Fruit fly (Drosophila melanogaster) whole organism, adult: ENCODE results near the gene CG34039.

Experiments
- CG7045 ChIP-seq: fragments of 200-800 bp; sonication (Bioruptor generic); optimal IDR thresholded peaks from 2 replicates; lab custom pipeline; 2017; ENCODE audit warnings: missing biosample characterization, mild to moderate bottlenecking, missing genetic modification characterization
- Crg-1 ChIP-seq: fragments of 200-800 bp; sonication (Bioruptor generic); optimal IDR thresholded peaks from 2 replicates; lab custom pipeline; 2016; ENCODE audit warnings: missing biosample characterization, missing genetic modification characterization
- Hr96 ChIP-seq: fragments of 200-800 bp; sonication (Bioruptor generic); optimal IDR thresholded peaks from 2 replicates; lab custom pipeline; 2016; ENCODE audit warnings: missing biosample characterization, missing genetic modification characterization
- Mnt ChIP-seq: fragments of 200-800 bp; sonication (Bioruptor generic); optimal IDR thresholded peaks from 2 replicates; lab custom pipeline; 2016; ENCODE audit warnings: missing biosample characterization, mild to moderate bottlenecking, missing genetic modification characterization
- bab1 ChIP-seq: fragments of 200-800 bp; sonication (Bioruptor generic); optimal IDR thresholded peaks from 3 replicates; lab custom pipeline; 2019; ENCODE audit warnings: missing biosample characterization, mild to moderate bottlenecking, missing genetic modification characterization, moderate library complexity
- cnc ChIP-seq, 2 experiments: fragments of >200 bp; optimal IDR thresholded peaks; 2 replicates each; lab custom pipeline; 2017
- kay ChIP-seq: fragments of 200-800 bp; sonication (Bioruptor generic); peaks from one replicate; lab custom pipeline; 2016; ENCODE audit warnings: missing biosample characterization, missing genetic modification characterization, borderline replicate concordance
- ovo ChIP-seq: fragments of 200-800 bp; sonication (Bioruptor generic); optimal IDR thresholded peaks from 2 replicates; lab custom pipeline; 2016; ENCODE audit warnings: missing biosample characterization, missing genetic modification characterization
- pad ChIP-seq: fragments of 200-800 bp; sonication (Bioruptor generic); optimal IDR thresholded peaks from 3 replicates; lab custom pipeline; 2017; ENCODE audit warnings: missing biosample characterization, missing genetic modification characterization, mild to moderate bottlenecking, moderate library complexity, missing genetic modification reagents
- toe ChIP-seq: fragments of 200-800 bp; sonication (Bioruptor generic); optimal IDR thresholded peaks from 2 replicates; lab custom pipeline; 2016; ENCODE audit warnings: missing biosample characterization, missing genetic modification characterization

- peak; percentile 61 for TF ChIP-seq kay (GFP tag; lab: Kevin White, UChicago)
- TF ChIP-seq Hr96 (GFP tag; lab: Kevin White, UChicago): no peak
- TF ChIP-seq ovo (GFP tag; lab: Kevin White, UChicago): no peak
- TF ChIP-seq bab1 (GFP tag; lab: Kevin White, UChicago): no peak
- TF ChIP-seq CG7045 (GFP tag; lab: Kevin White, UChicago): no peak
- no peak for TF ChIP-seq pad (GFP tag; lab: Kevin White, UChicago)
- TF ChIP-seq cnc (optimal IDR thresholded peaks at IDR 0.05; lab: Kevin White, UChicago): no peak
- TF ChIP-seq Crg-1 (GFP tag; lab: Kevin White, UChicago): no peak
- no peak for TF ChIP-seq toe
- no peak for TF ChIP-seq Mnt
Observed at dm6 chr3L:14603160-14603559, 43.4 kb downstream of the CG34039 start.
